Worm (Caenorhabditis elegans) whole organism, midembryonic: ENCODE measurements around the gene D1005.2.

ENCODE experiments used
- T22C8.4 ChIP-seq: fragments of 200-800 bp; sonication (Bioruptor generic); IDR thresholded peaks from 2 replicates; pipeline ENCODE4 v1.3.6; 2022; ENCODE audit warnings: missing genetic modification characterization, missing compliant biosample characterization
- flt-1 ChIP-seq: fragments of 200-800 bp; sonication (Bioruptor generic); IDR thresholded peaks from 2 replicates; pipeline ENCODE4 v1.3.6; 2022; ENCODE audit warnings: missing genetic modification characterization, missing compliant biosample characterization
- klf-2 ChIP-seq: fragments of 200-800 bp; sonication (Bioruptor generic); conservative IDR thresholded peaks from 2 replicates; pipeline ENCODE4 v1.3.6; 2022; ENCODE audit warnings: missing genetic modification reagents, missing genetic modification characterization, missing compliant biosample characterization
- med-1 ChIP-seq: sonication (generic microtip); optimal IDR thresholded peaks from 2 replicates; lab custom pipeline; 2017; ENCODE audit warnings: missing genetic modification characterization, mild to moderate bottlenecking, missing compliant biosample characterization, antibody characterized with exemption, missing genetic modification reagents; ENCODE audit not compliant: insufficient read depth

- TF ChIP-seq klf-2 (GFP tag; lab: Robert Waterston, UW) (no peak), flt-1 (GFP tag; lab: Robert Waterston, UW) (no peak), T22C8.4 (no peak), med-1 (GFP tag; lab: Kevin White, UChicago) (no peak)
Observed at ce11 chrX:1499499-1499898, 40.7 kb downstream of the D1005.2 start.
